Fruit fly (Drosophila melanogaster) whole organism, embryonic: ENCODE results near the gene eIF3h.
A peak's percentile ranks its signal among the peaks of the same experiment; 100 is the strongest.

Experiments used
- Abd-B ChIP-seq: fragments of 200-800 bp; sonication (Bioruptor generic); optimal IDR thresholded peaks from 2 replicates; lab custom pipeline; 2018; ENCODE audit warnings: missing biosample characterization, mild to moderate bottlenecking, missing genetic modification characterization, moderate library complexity
- Blimp-1 ChIP-seq: fragments of 200-800 bp; sonication (Bioruptor generic); optimal IDR thresholded peaks from 3 replicates; lab custom pipeline; 2018; ENCODE audit warnings: missing biosample characterization, missing genetic modification characterization, mild to moderate bottlenecking, moderate library complexity, missing genetic modification reagents
- CG10147 ChIP-seq: fragments of 200-800 bp; sonication (Bioruptor generic); optimal IDR thresholded peaks from 2 replicates; lab custom pipeline; 2019; ENCODE audit warnings: missing biosample characterization, mild to moderate bottlenecking, missing genetic modification characterization, moderate library complexity
- CG10209 ChIP-seq: fragments of 200-800 bp; sonication (Bioruptor generic); optimal IDR thresholded peaks from 3 replicates; lab custom pipeline; 2017; ENCODE audit warnings: missing biosample characterization, mild to moderate bottlenecking, missing genetic modification characterization, missing genetic modification reagents
- CG11247 ChIP-seq: fragments of 200-800 bp; sonication (Bioruptor generic); IDR thresholded peaks from 2 replicates; pipeline ENCODE4 v1.3.6; 2022; ENCODE audit warnings: missing biosample characterization, missing genetic modification characterization
- CG12104 ChIP-seq: fragments of 200-800 bp; sonication (Bioruptor generic); optimal IDR thresholded peaks from 3 replicates; lab custom pipeline; 2016; ENCODE audit warnings: missing biosample characterization, missing genetic modification characterization
- CG12391 ChIP-seq: fragments of 200-800 bp; sonication (Bioruptor generic); optimal IDR thresholded peaks from 3 replicates; lab custom pipeline; 2018; ENCODE audit warnings: missing biosample characterization, mild to moderate bottlenecking, missing genetic modification characterization, moderate library complexity
- CG14860 ChIP-seq: fragments of 200-800 bp; sonication (Bioruptor generic); IDR thresholded peaks from 3 replicates; pipeline ENCODE4 v1.3.6; 2022; ENCODE audit warnings: missing biosample characterization, missing genetic modification characterization; ENCODE audit not compliant: partially characterized antibody
- CG16813 ChIP-seq: fragments of 200-800 bp; sonication (Bioruptor generic); IDR thresholded peaks from 3 replicates; pipeline ENCODE4 v1.3.6; 2022; ENCODE audit warnings: missing biosample characterization, missing genetic modification characterization; ENCODE audit not compliant: partially characterized antibody
- CG16863 ChIP-seq: fragments of 200-800 bp; sonication (Bioruptor generic); optimal IDR thresholded peaks from 3 replicates; lab custom pipeline; 2016; ENCODE audit warnings: missing biosample characterization, missing genetic modification characterization
- CG17385 ChIP-seq: fragments of 200-800 bp; sonication (Bioruptor generic); optimal IDR thresholded peaks from 3 replicates; lab custom pipeline; 2018; ENCODE audit warnings: missing biosample characterization, mild to moderate bottlenecking, missing genetic modification characterization
- CG33213 ChIP-seq: fragments of 200-800 bp; sonication (Bioruptor generic); optimal IDR thresholded peaks from 3 replicates; lab custom pipeline; 2016; ENCODE audit warnings: missing biosample characterization, missing genetic modification characterization
- CG4617 ChIP-seq: fragments of 200-800 bp; sonication (Bioruptor generic); optimal IDR thresholded peaks from 3 replicates; lab custom pipeline; 2016; ENCODE audit warnings: missing biosample characterization, missing genetic modification characterization, borderline replicate concordance
- CG6683 ChIP-seq: fragments of 200-800 bp; sonication (Bioruptor generic); optimal IDR thresholded peaks from 2 replicates; lab custom pipeline; 2017; ENCODE audit warnings: missing biosample characterization, mild to moderate bottlenecking, missing genetic modification characterization, missing genetic modification reagents
- CG6791 ChIP-seq: fragments of 200-800 bp; sonication (Bioruptor generic); IDR thresholded peaks from 3 replicates; pipeline ENCODE4 v1.3.6; 2022; ENCODE audit warnings: missing biosample characterization, missing genetic modification characterization; ENCODE audit not compliant: partially characterized antibody
- CG7271 ChIP-seq: fragments of 200-800 bp; sonication (Bioruptor generic); optimal IDR thresholded peaks from 2 replicates; lab custom pipeline; 2018; ENCODE audit warnings: missing biosample characterization, mild to moderate bottlenecking, missing genetic modification characterization, moderate library complexity
- CG7372 ChIP-seq: fragments of 200-800 bp; sonication (Bioruptor generic); IDR thresholded peaks from 2 replicates; pipeline ENCODE4 v1.3.6; 2022; ENCODE audit warnings: missing biosample characterization, missing genetic modification characterization
- CTCF ChIP-seq: fragments of 200-800 bp; sonication (Bioruptor generic); optimal IDR thresholded peaks from 2 replicates; lab custom pipeline; 2017; ENCODE audit warnings: missing biosample characterization, mild to moderate bottlenecking, missing genetic modification characterization, moderate library complexity
- Chrac-16 ChIP-seq: fragments of 200-800 bp; sonication (Bioruptor generic); optimal IDR thresholded peaks from 3 replicates; lab custom pipeline; 2016; ENCODE audit warnings: missing biosample characterization, missing genetic modification characterization
- Deaf1 ChIP-seq: fragments of 200-800 bp; optimal IDR thresholded peaks from 3 replicates; lab custom pipeline; 2019; ENCODE audit warnings: missing biosample characterization, mild to moderate bottlenecking, missing genetic modification characterization, moderate library complexity
- Dek ChIP-seq: fragments of 200-800 bp; sonication (Bioruptor generic); optimal IDR thresholded peaks from 3 replicates; lab custom pipeline; 2019; ENCODE audit warnings: missing biosample characterization, mild to moderate bottlenecking, missing genetic modification characterization, moderate library complexity
- Doc3 ChIP-seq: fragments of 200-800 bp; sonication (Bioruptor generic); IDR thresholded peaks from 3 replicates; pipeline ENCODE4 v1.3.6; 2022; ENCODE audit warnings: missing biosample characterization, missing genetic modification characterization; ENCODE audit not compliant: partially characterized antibody
- Dp ChIP-seq: fragments of 200-800 bp; sonication (Bioruptor generic); optimal IDR thresholded peaks from 2 replicates; lab custom pipeline; 2018; ENCODE audit warnings: missing biosample characterization, mild to moderate bottlenecking, missing genetic modification characterization, moderate library complexity
- Mad ChIP-seq: fragments of 200-800 bp; sonication (Bioruptor generic); optimal IDR thresholded peaks from 2 replicates; lab custom pipeline; 2016; ENCODE audit warnings: missing biosample characterization, missing genetic modification characterization
- Neu2 ChIP-seq: fragments of 200-800 bp; sonication (Bioruptor generic); optimal IDR thresholded peaks from 3 replicates; lab custom pipeline; 2016; ENCODE audit warnings: missing biosample characterization, missing genetic modification characterization, borderline replicate concordance
- Oli ChIP-seq: fragments of 200-800 bp; sonication (Bioruptor generic); optimal IDR thresholded peaks from 2 replicates; lab custom pipeline; 2018; ENCODE audit warnings: missing biosample characterization, mild to moderate bottlenecking, missing genetic modification characterization, moderate library complexity
- Tbp ChIP-seq: fragments of >200 bp; optimal IDR thresholded peaks from 2 replicates; lab custom pipeline; 2018; ENCODE audit warnings: missing biosample characterization, missing genetic modification characterization
- abd-A ChIP-seq: fragments of 200-800 bp; sonication (Bioruptor generic); optimal IDR thresholded peaks from 3 replicates; lab custom pipeline; 2019; ENCODE audit warnings: missing biosample characterization, mild to moderate bottlenecking, missing genetic modification characterization, moderate library complexity
- al ChIP-seq: fragments of 200-800 bp; sonication (Bioruptor generic); IDR thresholded peaks from 2 replicates; pipeline ENCODE4 v1.3.6; 2022; ENCODE audit warnings: missing biosample characterization, missing genetic modification characterization
- ash1 ChIP-seq: fragments of 200-800 bp; sonication (Bioruptor generic); optimal IDR thresholded peaks from 2 replicates; lab custom pipeline; 2018; ENCODE audit warnings: missing biosample characterization, mild to moderate bottlenecking, missing genetic modification characterization
- bsh ChIP-seq, 2 experiments: fragments of 200-800 bp; sonication (Bioruptor generic); optimal IDR thresholded peaks; 2 replicates each; lab custom pipeline; 2017 to 2018; ENCODE audit warnings: mild to moderate bottlenecking in 2 of 2, missing biosample characterization in 2 of 2, missing genetic modification characterization in 2 of 2, moderate library complexity in 1 of 2
- dmrt11E ChIP-seq: fragments of 200-800 bp; sonication (Bioruptor generic); optimal IDR thresholded peaks from 3 replicates; lab custom pipeline; 2018; ENCODE audit warnings: missing biosample characterization, mild to moderate bottlenecking, missing genetic modification characterization, moderate library complexity
- dpn ChIP-seq, 2 experiments: fragments of 200-800 bp; sonication (Bioruptor generic); optimal IDR thresholded peaks; 3 replicates each; lab custom pipeline; 2016; ENCODE audit warnings: missing biosample characterization in 2 of 2, missing genetic modification characterization in 2 of 2
- en ChIP-seq: fragments of 200-800 bp; sonication (Bioruptor generic); optimal IDR thresholded peaks from 2 replicates; lab custom pipeline; 2016; ENCODE audit warnings: missing biosample characterization, missing genetic modification characterization
- ewg ChIP-seq: fragments of 200-800 bp; sonication (Bioruptor generic); optimal IDR thresholded peaks from 3 replicates; lab custom pipeline; 2017; ENCODE audit warnings: mild to moderate bottlenecking, missing biosample characterization, missing genetic modification reagents, missing genetic modification characterization
- eyg ChIP-seq: fragments of 200-800 bp; sonication (Bioruptor generic); optimal IDR thresholded peaks from 3 replicates; lab custom pipeline; 2016; ENCODE audit warnings: missing biosample characterization, missing genetic modification characterization
- hbn ChIP-seq: fragments of 200-800 bp; sonication (Bioruptor generic); IDR thresholded peaks from 2 replicates; pipeline ENCODE4 v1.3.6; 2022; ENCODE audit warnings: missing biosample characterization, missing genetic modification characterization; ENCODE audit not compliant: partially characterized antibody
- knrl ChIP-seq: fragments of 200-800 bp; sonication (Bioruptor generic); IDR thresholded peaks from 3 replicates; pipeline ENCODE4 v1.3.6; 2022; ENCODE audit warnings: missing biosample characterization, missing genetic modification characterization; ENCODE audit not compliant: partially characterized antibody
- lbe ChIP-seq: fragments of 200-800 bp; sonication (Bioruptor generic); optimal IDR thresholded peaks from 2 replicates; lab custom pipeline; 2016; ENCODE audit warnings: missing biosample characterization, mild to moderate bottlenecking, missing genetic modification characterization
- mam ChIP-seq: fragments of 200-800 bp; sonication (Bioruptor generic); optimal IDR thresholded peaks from 3 replicates; lab custom pipeline; 2016; ENCODE audit warnings: missing biosample characterization, missing genetic modification characterization
- otp ChIP-seq: fragments of 200-800 bp; sonication (Bioruptor generic); IDR thresholded peaks from 3 replicates; pipeline ENCODE4, ENCODE4 v1.3.6; 2022; ENCODE audit warnings: missing biosample characterization, missing genetic modification characterization
- pb ChIP-seq: fragments of 200-800 bp; sonication (Bioruptor generic); optimal IDR thresholded peaks from 3 replicates; lab custom pipeline; 2016; ENCODE audit warnings: missing biosample characterization, missing genetic modification characterization
- ro ChIP-seq: fragments of 200-800 bp; sonication (Bioruptor generic); IDR thresholded peaks from 2 replicates; pipeline ENCODE4 v1.3.6; 2022; ENCODE audit warnings: missing biosample characterization, missing genetic modification characterization
- slou ChIP-seq: fragments of 200-800 bp; sonication (Bioruptor generic); optimal IDR thresholded peaks from 3 replicates; lab custom pipeline; 2016; ENCODE audit warnings: missing biosample characterization, missing genetic modification characterization
- sna ChIP-seq: fragments of 200-800 bp; sonication (Bioruptor generic); IDR thresholded peaks from 2 replicates; pipeline ENCODE4 v1.3.6; 2022; ENCODE audit warnings: missing biosample characterization, missing genetic modification characterization; ENCODE audit not compliant: partially characterized antibody
- tin ChIP-seq: fragments of 200-800 bp; sonication (Bioruptor generic); optimal IDR thresholded peaks from 3 replicates; lab custom pipeline; 2016; ENCODE audit warnings: missing biosample characterization, missing genetic modification characterization
- trh ChIP-seq: fragments of 200-800 bp; sonication (Bioruptor generic); optimal IDR thresholded peaks from 2 replicates; lab custom pipeline; 2016; ENCODE audit warnings: missing biosample characterization, missing genetic modification characterization
- vnd ChIP-seq: fragments of 200-800 bp; sonication (Bioruptor generic); IDR thresholded peaks from 3 replicates; pipeline ENCODE4 v1.3.6; 2022; ENCODE audit warnings: missing biosample characterization, missing genetic modification characterization; ENCODE audit not compliant: partially characterized antibody
- wek ChIP-seq: fragments of 200-800 bp; sonication (Bioruptor generic); optimal IDR thresholded peaks from 3 replicates; lab custom pipeline; 2018; ENCODE audit warnings: missing biosample characterization, mild to moderate bottlenecking, missing genetic modification characterization, moderate library complexity

The eIF3h gene

dm6 chr2L:5059645-5060254 is 6.9 kb upstream of the eIF3h start, which contains the start of gene Rpn11 (continued):
- no peak for TF ChIP-seq vnd (GFP tag; lab: Robert Waterston, UW)
- TF ChIP-seq CG7271 (tag; lab: Kevin White, UChicago), result no peak
- no peak for TF ChIP-seq otp (GFP tag; lab: Robert Waterston, UW)
- no peak for TF ChIP-seq Mad (GFP tag; lab: Kevin White, UChicago)
- peak; percentile 58 for TF ChIP-seq CG10209
- TF ChIP-seq Abd-B (GFP tag; lab: Kevin White, UChicago), result peak; percentile 76
- TF ChIP-seq bsh (GFP tag; optimal IDR thresholded peaks at IDR 0.05; lab: Kevin White, UChicago), result peak in 1 of 2 experiments; percentile 41
- TF ChIP-seq ro (GFP tag; lab: Robert Waterston, UW), result no peak
- TF ChIP-seq Chrac-16, result peak; percentile 51
- peak; percentile 49 for TF ChIP-seq slou (GFP tag; lab: Kevin White, UChicago)
- TF ChIP-seq CG33213 (GFP tag; lab: Kevin White, UChicago), result no peak
- no peak for TF ChIP-seq en (GFP tag; lab: Kevin White, UChicago)
- TF ChIP-seq Doc3 (GFP tag; lab: Robert Waterston, UW), result 0 out of 3 replicates have a peak, but pooled peaks have one; percentile 33
- peak; percentile 56 for TF ChIP-seq Blimp-1 (GFP tag; lab: Kevin White, UChicago)
- TF ChIP-seq abd-A, result no peak
- peak; percentile 54 for TF ChIP-seq CG4617 (GFP tag; lab: Kevin White, UChicago)
- TF ChIP-seq tin (GFP tag; lab: Kevin White, UChicago), result peak; percentile 56
- no peak for TF ChIP-seq pb (GFP tag; lab: Kevin White, UChicago)
- TF ChIP-seq eyg (GFP tag; lab: Kevin White, UChicago), result no peak
- TF ChIP-seq CG14860 (GFP tag; lab: Robert Waterston, UW), result 0 out of 3 replicates have a peak, but pooled peaks have one; percentile 32
- TF ChIP-seq trh (GFP tag; lab: Kevin White, UChicago), result peak; percentile 36
- peak; percentile 58 for TF ChIP-seq CG17385 (GFP tag; lab: Kevin White, UChicago)
- peak; percentile 39; the same call in 2 of the 3 replicates for TF ChIP-seq knrl
- TF ChIP-seq Dek (tag; lab: Kevin White, UChicago), result peak; percentile 59
- TF ChIP-seq CG12104 (GFP tag; lab: Kevin White, UChicago), result peak; percentile 51
- TF ChIP-seq ewg (GFP tag; lab: Kevin White, UChicago), result peak; percentile 18
- peak; percentile 87 for TF ChIP-seq Dp (GFP tag; lab: Kevin White, UChicago)
- peak; percentile 26 for TF ChIP-seq Deaf1 (tag; lab: Kevin White, UChicago)
- no peak for TF ChIP-seq CG16863 (GFP tag; lab: Kevin White, UChicago)
- no peak for TF ChIP-seq al
- TF ChIP-seq ash1 (GFP tag; lab: Kevin White, UChicago), result no peak
- TF ChIP-seq wek (GFP tag; lab: Kevin White, UChicago), result no peak
- TF ChIP-seq CG7372 (GFP tag; lab: Robert Waterston, UW), result no peak
- peak; percentile 70 for TF ChIP-seq dmrt11E (tag; lab: Kevin White, UChicago)
- peak; percentile 24 for TF ChIP-seq mam (GFP tag; lab: Kevin White, UChicago)
- no peak for TF ChIP-seq sna (GFP tag; lab: Robert Waterston, UW)
- no peak for TF ChIP-seq CG11247 (GFP tag; lab: Robert Waterston, UW)
- no peak for TF ChIP-seq CG6791 (GFP tag; lab: Robert Waterston, UW)
- TF ChIP-seq CG16813 (GFP tag; lab: Robert Waterston, UW), result peak; percentile 46; the same call in 1 of the 3 replicates
- no peak for TF ChIP-seq lbe (GFP tag; lab: Kevin White, UChicago)
- no peak for TF ChIP-seq Neu2
- peak; percentile 72 for TF ChIP-seq CG10147 (GFP tag; lab: Kevin White, UChicago)
- TF ChIP-seq Oli (tag; lab: Kevin White, UChicago), result peak; percentile 44
- no peak for TF ChIP-seq CTCF
- TF ChIP-seq Tbp (GFP tag; lab: Kevin White, UChicago), result no peak
- TF ChIP-seq dpn (GFP tag; optimal IDR thresholded peaks at IDR 0.05; lab: Kevin White, UChicago), result peak; percentile 51 to 75
- peak; percentile 35; the same call in 1 of the 2 replicates for TF ChIP-seq hbn (GFP tag; lab: Robert Waterston, UW)
- TF ChIP-seq CG12391 (tag; lab: Kevin White, UChicago), result peak; percentile 86
- no peak for TF ChIP-seq CG6683 (GFP tag; lab: Kevin White, UChicago)
